Worm (Caenorhabditis elegans) whole organism, L4/young adult: Measurements from ENCODE around the gene Y38H6C.24.
"Not testable (repeated sequence)": the region's sequence is repeated elsewhere in the genome, so short reads cannot be mapped to it uniquely, and the experiment has no call there.

Experiments
- dao-5 ChIP-seq: sonication (generic microtip); optimal IDR thresholded peaks from 2 replicates; lab custom pipeline; 2016; ENCODE audit warnings: missing genotype, missing genetic modification characterization, moderate library complexity, missing compliant biosample characterization
- him-1 ChIP-seq: sonication (generic microtip); optimal IDR thresholded peaks from 2 replicates; lab custom pipeline; 2016; ENCODE audit warnings: missing genotype, missing genetic modification reagents, missing genetic modification characterization, missing compliant biosample characterization

DNA sequence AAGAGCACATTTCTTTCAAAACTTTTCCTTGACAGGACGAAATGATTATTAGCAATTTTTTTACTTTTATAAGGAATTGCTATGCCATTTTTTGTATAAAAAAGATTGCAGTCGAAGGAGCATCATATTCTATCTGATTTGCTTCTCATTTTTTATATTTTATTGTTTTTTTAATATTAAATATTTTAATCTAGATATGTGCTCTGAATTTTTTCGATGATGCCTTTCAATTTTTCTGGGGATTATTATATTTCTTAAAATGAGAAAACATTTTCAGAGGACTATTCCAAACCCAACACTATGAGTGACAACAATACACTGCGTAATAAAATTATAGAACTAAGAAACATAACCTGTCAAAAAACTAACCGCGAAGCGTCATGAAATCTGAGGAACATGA lies 42.8 kb downstream of the Y38H6C.24 start, which contains the start of gene F26F2.4:
- not testable (repeated sequence) for TF ChIP-seq him-1 (tag; lab: Kevin White, UChicago); dao-5
